Worm (Caenorhabditis elegans): ENCODE data around the gene srz-20.

- no peak for TF ChIP-seq ceh-83 (GFP tag; optimal IDR thresholded peaks at IDR 0.05)
- no peak for TF ChIP-seq ces-1 (GFP tag; optimal IDR thresholded peaks at IDR 0.05)
- TF ChIP-seq unc-39 (tag; optimal IDR thresholded peaks at IDR 0.05): no peak
Measured at ce11 chrIV:3915296-3915695, at the start of gene srz-20.

Measured in whole organism, mixed stage, embryonic.